Worm (Caenorhabditis elegans): ENCODE results near the gene C01B10.7.
A peak's percentile ranks its signal among the peaks of the same experiment; 100 is the strongest.
"Not testable (repeated sequence)": the region's sequence is repeated elsewhere in the genome, so short reads cannot be mapped to it uniquely, and the experiment has no call there.

The C01B10.7 gene

ce11 chrIV:6598740-6599139 lies 39.6 kb upstream of the C01B10.7 start, which contains the start of gene nspb-5:
Gene nspb-5, plus strand, starts transcription at chrIV:6599040.
- not testable (repeated sequence) for TF ChIP-seq zag-1, lin-39, nhr-23 (tag; optimal IDR thresholded peaks at IDR 0.05)

DNA sequence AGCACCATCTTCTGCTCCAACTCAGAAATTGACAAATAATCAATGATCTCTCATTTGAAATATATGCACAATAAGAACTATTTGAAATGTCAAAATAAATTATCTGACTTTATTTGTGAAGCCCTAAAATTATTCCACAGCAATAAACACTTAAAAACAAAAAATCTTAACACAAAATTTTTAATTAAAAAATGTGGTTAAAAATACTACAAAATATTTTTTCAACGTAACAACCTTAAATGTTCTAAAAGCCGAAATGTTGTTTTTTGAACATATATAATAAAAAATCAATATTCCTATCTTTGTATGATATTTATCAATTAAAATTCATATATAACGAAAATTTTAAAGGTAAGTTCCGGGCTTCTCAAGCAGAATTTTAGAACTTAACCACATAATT lies 38.9 kb upstream of the C01B10.7 start, which contains the start of gene F38A5.8:
F38A5.8 (plus strand) TSS at position 301 of the 400 bp plus-strand sequence.
- TF ChIP-seq unc-55 (GFP tag; optimal IDR thresholded peaks at IDR 0.05) = no peak
- TF ChIP-seq C34F6.9 (tag; optimal IDR thresholded peaks at IDR 0.05) = no peak
- no peak for TF ChIP-seq elt-1 (tag; optimal IDR thresholded peaks at IDR 0.05)

ce11 chrIV:6601213-6601724 lies 37.1 kb upstream of the C01B10.7 start, which contains the start of gene sup-36:
Gene sup-36, plus strand, starts transcription at chrIV:6601674.
- peak; percentile 51 for TF ChIP-seq C34F6.9 (tag; optimal IDR thresholded peaks at IDR 0.05)
- peak; percentile 62 for TF ChIP-seq nhr-129 (tag; optimal IDR thresholded peaks at IDR 0.05)
- no peak for TF ChIP-seq dmd-4 (tag; optimal IDR thresholded peaks at IDR 0.05)
- TF ChIP-seq egl-27 (tag; optimal IDR thresholded peaks at IDR 0.05) = no peak
- no peak for TF ChIP-seq skn-1 (tag; optimal IDR thresholded peaks at IDR 0.05)
- TF ChIP-seq fos-1 (tag; optimal IDR thresholded peaks at IDR 0.05) = peak; percentile 47
- TF ChIP-seq crh-2 (tag; optimal IDR thresholded peaks at IDR 0.05) = peak; percentile 12
- peak; percentile 74 for TF ChIP-seq unc-55 (GFP tag; optimal IDR thresholded peaks at IDR 0.05)
- TF ChIP-seq gmeb-1 (tag; optimal IDR thresholded peaks at IDR 0.05) = no peak
- peak; percentile 18 for TF ChIP-seq sma-9 (GFP tag; optimal IDR thresholded peaks at IDR 0.05)
- no peak for TF ChIP-seq sma-9 (tag; optimal IDR thresholded peaks at IDR 0.05)
- TF ChIP-seq mdl-1 (tag; optimal IDR thresholded peaks at IDR 0.05) = no peak

DNA sequence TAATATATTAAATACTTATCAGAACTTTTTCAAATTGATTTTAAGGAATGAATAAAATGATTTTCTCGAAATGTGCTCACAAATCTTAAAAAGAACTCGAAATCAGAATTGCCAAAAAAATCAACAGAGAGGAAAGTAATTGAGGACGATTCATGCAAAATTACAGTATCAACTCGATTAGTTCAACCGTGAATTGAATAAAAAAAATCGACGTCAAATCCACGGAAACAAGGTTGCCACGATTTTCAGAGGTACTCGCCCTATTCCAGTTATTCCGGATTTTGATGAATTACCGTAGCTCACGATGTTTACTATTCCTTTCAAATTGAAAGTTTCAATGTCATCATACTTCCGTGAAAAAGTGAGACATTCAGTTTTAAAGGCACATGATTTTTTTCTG lies 36.0 kb upstream of the C01B10.7 start, which contains the start of gene F15B10.3:
F15B10.3 (plus strand) TSS at position 301 of the 400 bp plus-strand sequence.
- no peak for TF ChIP-seq nhr-25 (tag; optimal IDR thresholded peaks at IDR 0.05)
- no peak for TF ChIP-seq nhr-237 (tag; optimal IDR thresholded peaks at IDR 0.05)
- no peak for TF ChIP-seq ztf-4 (tag; optimal IDR thresholded peaks at IDR 0.05)
- no peak for TF ChIP-seq mbf-1 (tag; optimal IDR thresholded peaks at IDR 0.05)
- TF ChIP-seq zag-1 (tag; optimal IDR thresholded peaks at IDR 0.05) = no peak
- TF ChIP-seq unc-39 (tag; optimal IDR thresholded peaks at IDR 0.05) = no peak
- TF ChIP-seq Y55F3AM.14 (GFP tag; optimal IDR thresholded peaks at IDR 0.05) = no peak
- no peak for TF ChIP-seq R02D3.7 (tag; optimal IDR thresholded peaks at IDR 0.05)
- no peak for TF ChIP-seq aly-2 (tag; optimal IDR thresholded peaks at IDR 0.05)
- TF ChIP-seq elt-1 (tag; optimal IDR thresholded peaks at IDR 0.05) = no peak
- TF ChIP-seq nhr-12 (tag; optimal IDR thresholded peaks at IDR 0.05) = no peak
- TF ChIP-seq ZK546.5 (tag; optimal IDR thresholded peaks at IDR 0.05) = no peak
- TF ChIP-seq nhr-6 (tag; optimal IDR thresholded peaks at IDR 0.05) = no peak
- no peak for TF ChIP-seq nhr-23 (tag; optimal IDR thresholded peaks at IDR 0.05)
- no peak for TF ChIP-seq nhr-11 (tag; optimal IDR thresholded peaks at IDR 0.05)
- TF ChIP-seq gmeb-1 (tag; optimal IDR thresholded peaks at IDR 0.05) = no peak

- TF ChIP-seq sma-9 (GFP tag; optimal IDR thresholded peaks at IDR 0.05) (peak; percentile 15), sma-9 (tag; optimal IDR thresholded peaks at IDR 0.05) (no peak), mab-5 (tag; optimal IDR thresholded peaks at IDR 0.05) (no peak)
These were observed 34.8 kb upstream of the C01B10.7 start for ce11 chrIV:6603549-6603948.

DNA sequence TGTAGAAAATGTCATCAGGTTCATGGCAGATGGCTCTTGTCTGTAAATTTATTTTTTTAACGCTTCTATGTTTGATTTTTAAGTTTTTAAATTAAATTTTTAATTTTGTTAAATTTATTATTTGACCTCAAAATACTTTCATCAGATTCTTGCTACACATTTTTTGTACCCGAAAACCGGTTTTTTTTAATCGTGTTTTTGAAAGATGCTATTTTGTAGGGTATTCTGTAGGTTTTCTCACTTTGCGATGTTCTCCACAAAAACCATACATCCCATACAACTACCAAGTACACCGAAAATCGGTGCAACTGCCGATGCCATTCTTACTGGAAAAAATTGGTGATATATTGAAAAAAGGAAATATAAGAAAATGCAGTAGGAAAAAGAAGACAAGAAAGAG lies 32.5 kb upstream of the C01B10.7 start, which contains the start of gene nstp-2:
nstp-2 (minus strand) TSS at position 326 of the 400 bp plus-strand sequence.
- no peak for TF ChIP-seq sma-9 (GFP tag; optimal IDR thresholded peaks at IDR 0.05)
- TF ChIP-seq sma-9 (tag; optimal IDR thresholded peaks at IDR 0.05) = no peak
- TF ChIP-seq nhr-12 (tag; optimal IDR thresholded peaks at IDR 0.05) = no peak
- TF ChIP-seq snpc-4 (tag; optimal IDR thresholded peaks at IDR 0.05) = no peak
- TF ChIP-seq zag-1 (tag; optimal IDR thresholded peaks at IDR 0.05) = no peak
- no peak for TF ChIP-seq nhr-11 (tag; optimal IDR thresholded peaks at IDR 0.05)
- no peak for TF ChIP-seq unc-62 (GFP tag; optimal IDR thresholded peaks at IDR 0.05)
- TF ChIP-seq ceh-82 (tag; optimal IDR thresholded peaks at IDR 0.05) = no peak

All from whole organism, L2 larva.